Worm (Caenorhabditis elegans) whole organism, early embryonic: ENCODE data around the gene unc-46.

Source experiments
- B0310.2 ChIP-seq: sonication (generic microtip); optimal IDR thresholded peaks from 2 replicates; lab custom pipeline; 2016; ENCODE audit warnings: mild to moderate bottlenecking, missing genetic modification characterization, missing compliant biosample characterization
- F13C5.2 ChIP-seq: sonication (generic microtip); optimal IDR thresholded peaks from 2 replicates; lab custom pipeline; 2017; ENCODE audit warnings: mild to moderate bottlenecking, missing genetic modification characterization, inconsistent platforms, missing compliant biosample characterization
- ama-1 ChIP-seq: fragments of 150-350 bp; optimal IDR thresholded peaks from 2 replicates; lab custom pipeline; 2014
- ceh-36 ChIP-seq: sonication (generic microtip); optimal IDR thresholded peaks from 2 replicates; lab custom pipeline; 2016; ENCODE audit warnings: missing genetic modification characterization, inconsistent platforms, missing compliant biosample characterization
- ets-7 ChIP-seq: sonication (generic microtip); optimal IDR thresholded peaks from 2 replicates; lab custom pipeline; 2016; ENCODE audit warnings: missing genotype, missing genetic modification characterization, missing compliant biosample characterization
- hmbx-1 ChIP-seq: sonication (generic microtip); optimal IDR thresholded peaks from 2 replicates; lab custom pipeline; 2016; ENCODE audit warnings: mild to moderate bottlenecking, missing genetic modification characterization, missing compliant biosample characterization
- hnd-1 ChIP-seq: sonication (generic microtip); optimal IDR thresholded peaks from 2 replicates; lab custom pipeline; 2016; ENCODE audit warnings: missing genetic modification characterization, missing compliant biosample characterization
- sea-1 ChIP-seq: fragments of 200-800 bp; sonication (Bioruptor generic); conservative IDR thresholded peaks from 2 replicates; pipeline ENCODE4 v1.3.6; 2022; ENCODE audit warnings: missing genetic modification characterization, missing compliant biosample characterization
- tbx-11 ChIP-seq: fragments of 200-800 bp; sonication (Bioruptor generic); IDR thresholded peaks from 2 replicates; pipeline ENCODE4 v1.3.6; 2022; ENCODE audit warnings: missing genetic modification characterization, missing compliant biosample characterization
- tbx-37 ChIP-seq: fragments of 200-800 bp; sonication (Bioruptor generic); conservative IDR thresholded peaks from 2 replicates; pipeline ENCODE4 v1.3.6; 2022; ENCODE audit warnings: missing genetic modification reagents, missing genetic modification characterization, missing compliant biosample characterization

DNA sequence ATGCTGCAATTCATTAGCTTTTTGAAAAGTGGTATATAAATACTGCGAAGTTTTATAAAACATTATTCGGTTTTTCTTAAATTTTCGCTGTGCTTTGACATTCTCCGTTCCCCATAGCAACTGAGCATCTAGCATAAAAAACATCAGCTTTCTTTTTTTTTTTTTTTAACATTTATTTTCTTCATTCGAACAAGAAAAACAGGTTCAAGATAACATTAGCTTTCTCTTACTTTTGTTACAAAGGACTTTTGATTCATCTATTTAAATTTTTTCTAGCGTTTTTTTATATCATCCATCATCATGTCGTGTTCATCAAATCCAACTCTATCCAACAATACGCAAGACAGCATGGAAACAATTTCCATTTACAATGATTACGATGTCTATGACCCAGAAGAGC, 39.1 kb upstream of the unc-46 start, which contains the start of gene F14F9.3:
- TF ChIP-seq sea-1, result no peak
- no peak for TF ChIP-seq ets-7 (tag; lab: Kevin White, UChicago)
- no peak for TF ChIP-seq ceh-36 (tag; lab: Kevin White, UChicago)
- no peak for TF ChIP-seq tbx-11 (GFP tag; lab: Robert Waterston, UW)
- TF ChIP-seq ama-1, result no peak
- TF ChIP-seq F13C5.2 (tag; lab: Kevin White, UChicago), result no peak
- no peak for TF ChIP-seq B0310.2 (tag; lab: Kevin White, UChicago)
- TF ChIP-seq hnd-1 (tag; lab: Kevin White, UChicago), result no peak
- no peak for TF ChIP-seq hmbx-1
- no peak for TF ChIP-seq tbx-37 (GFP tag; lab: Robert Waterston, UW)
